Fruit fly (Drosophila melanogaster) whole organism, wandering third instar larva: Measurements from ENCODE around the gene Shal.

Source experiments
- Mio ChIP-seq: sonication (Bioruptor generic); optimal IDR thresholded peaks from 2 replicates; lab custom pipeline; 2016; ENCODE audit warnings: missing biosample characterization, missing genetic modification characterization
- pan ChIP-seq: fragments of >200 bp; optimal IDR thresholded peaks from 2 replicates; lab custom pipeline; 2017

dm6 chr3L:19528547-19528946, 55.8 kb downstream of the Shal start:
- TF ChIP-seq Mio (GFP tag; lab: Kevin White, UChicago) (no peak), pan (lab: Kevin White, UChicago) (no peak)
